6 fruit fly cellular contexts compared by ENCODE assay signal in the genomic region with DNA sequence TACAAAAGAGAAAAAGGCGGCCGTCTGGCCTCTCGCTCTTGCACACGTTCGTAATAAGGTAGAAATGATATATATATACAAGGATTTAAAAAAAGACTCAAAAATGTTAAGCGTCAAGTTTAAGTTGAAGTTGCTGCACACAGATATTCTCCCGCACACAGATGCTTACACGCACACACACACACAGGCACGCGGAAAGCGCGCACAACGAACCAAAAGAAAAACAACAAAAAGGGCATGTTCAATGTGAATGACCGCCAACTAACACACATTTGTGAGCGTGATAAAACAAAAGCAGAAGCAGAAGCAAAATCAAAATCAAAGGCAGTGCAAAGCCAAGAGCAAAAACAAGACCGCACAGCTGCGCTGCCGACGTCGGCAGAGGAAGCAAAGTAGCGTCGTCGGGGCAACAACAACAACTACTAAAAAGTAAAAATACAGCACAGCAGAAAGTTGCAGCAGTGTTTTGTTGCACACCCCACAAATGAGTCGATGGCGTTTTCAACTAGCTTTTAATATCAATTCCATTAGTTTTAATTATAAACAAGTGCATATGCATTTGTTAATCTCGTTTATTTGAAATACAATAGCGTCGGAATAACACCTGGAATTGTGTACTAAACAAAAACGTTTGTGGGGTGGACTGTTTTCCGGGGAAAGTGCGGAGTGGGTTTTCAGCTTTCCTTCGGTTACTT.
TF ChIP-seq lines count a peak whose summit lies in the region.

No protein-coding gene starts in this region.

- peak; percentile 71 for TF ChIP-seq CTCF in whole organism, embryonic (GFP tag; optimal IDR thresholded peaks at IDR 0.05; lab: Kevin White, UChicago)

TF ChIP-seq in whole organism, 6 proteins besides CTCF, POLR2A, EP300 and RAD21:
- TF ChIP-seq pan (optimal IDR thresholded peaks at IDR 0.05; lab: Kevin White, UChicago) (no peak), EcR (GFP tag; optimal IDR thresholded peaks at IDR 0.05; lab: Kevin White, UChicago) (peak; percentile 73 to 93)
TF ChIP-seq in whole organism: peak in this region for 1.

TF ChIP-seq in whole organism, adult, 20 proteins besides CTCF, POLR2A, EP300 and RAD21 (continues in another document):
- TF ChIP-seq pad (GFP tag; optimal IDR thresholded peaks at IDR 0.05; lab: Kevin White, UChicago) (peak; percentile 83), Clk (GFP tag; optimal IDR thresholded peaks at IDR 0.05; lab: Kevin White, UChicago) (peak; percentile 45), bab1 (GFP tag; optimal IDR thresholded peaks at IDR 0.05; lab: Kevin White, UChicago) (peak; percentile 95), CG14711 (tag; optimal IDR thresholded peaks at IDR 0.05; lab: Kevin White, UChicago) (peak; percentile 91), CG1620 (GFP tag; optimal IDR thresholded peaks at IDR 0.05; lab: Kevin White, UChicago) (peak; percentile 74), CG7101 (tag; optimal IDR thresholded peaks at IDR 0.05; lab: Kevin White, UChicago) (peak; percentile 92), Crg-1 (GFP tag; optimal IDR thresholded peaks at IDR 0.05; lab: Kevin White, UChicago) (peak; percentile 76), tj (GFP tag; optimal IDR thresholded peaks at IDR 0.05; lab: Kevin White, UChicago) (peak; percentile 85), CG12768 (GFP tag; optimal IDR thresholded peaks at IDR 0.05; lab: Kevin White, UChicago) (peak; percentile 83), cnc (optimal IDR thresholded peaks at IDR 0.05; lab: Kevin White, UChicago) (no peak), kay (GFP tag; lab: Kevin White, UChicago; ENCODE audit: borderline replicate concordance) (no peak), Hr96 (GFP tag; optimal IDR thresholded peaks at IDR 0.05; lab: Kevin White, UChicago) (peak; percentile 53), CG33017 (tag; optimal IDR thresholded peaks at IDR 0.05; lab: Kevin White, UChicago) (peak; percentile 88), toe (GFP tag; optimal IDR thresholded peaks at IDR 0.05; lab: Kevin White, UChicago) (no peak), Mnt (GFP tag; optimal IDR thresholded peaks at IDR 0.05; lab: Kevin White, UChicago) (peak; percentile 35), CG7045 (GFP tag; optimal IDR thresholded peaks at IDR 0.05; lab: Kevin White, UChicago) (peak; percentile 67)

TF ChIP-seq in whole organism, embryonic, 481 proteins besides CTCF, POLR2A, EP300 and RAD21 (continues in another document):
- TF ChIP-seq Chrac-16 (GFP tag; optimal IDR thresholded peaks at IDR 0.05; lab: Kevin White, UChicago), result peak; percentile 96
- peak; percentile 97 to 99 for TF ChIP-seq bsh (GFP tag; optimal IDR thresholded peaks at IDR 0.05; lab: Kevin White, UChicago)
- peak; percentile 81; the same call in 1 of the 2 replicates for TF ChIP-seq ro (GFP tag; IDR thresholded peaks at IDR 0.05; lab: Robert Waterston, UW)
- TF ChIP-seq Bgb (GFP tag; IDR thresholded peaks at IDR 0.05; lab: Robert Waterston, UW; ENCODE audit: partially characterized antibody), result no peak
- TF ChIP-seq rib (GFP tag; IDR thresholded peaks at IDR 0.05; lab: Robert Waterston, UW), result peak; percentile 73
- peak; percentile 96 for TF ChIP-seq salm (tag; optimal IDR thresholded peaks at IDR 0.05; lab: Kevin White, UChicago)
- TF ChIP-seq ranshi (GFP tag; IDR thresholded peaks at IDR 0.05; lab: Robert Waterston, UW), result peak; percentile 95
- peak; percentile 21; the same call in 1 of the 2 replicates for TF ChIP-seq Dip2 (GFP tag; IDR thresholded peaks at IDR 0.05; lab: Robert Waterston, UW)
- peak; percentile 90 for TF ChIP-seq Dad (GFP tag; optimal IDR thresholded peaks at IDR 0.05; lab: Kevin White, UChicago)
- no peak for TF ChIP-seq hbn (GFP tag; IDR thresholded peaks at IDR 0.05; lab: Robert Waterston, UW; ENCODE audit: partially characterized antibody)
- TF ChIP-seq chm (GFP tag; IDR thresholded peaks at IDR 0.05; lab: Robert Waterston, UW), result peak; percentile 95
- peak; percentile 92 for TF ChIP-seq sob (GFP tag; IDR thresholded peaks at IDR 0.05; lab: Robert Waterston, UW)
- peak; percentile 65 for TF ChIP-seq CG15514 (GFP tag; optimal IDR thresholded peaks at IDR 0.05; lab: Kevin White, UChicago)
- peak; percentile 64 for TF ChIP-seq Elba2 (GFP tag; optimal IDR thresholded peaks at IDR 0.05; lab: Kevin White, UChicago)
- TF ChIP-seq crp (GFP tag; optimal IDR thresholded peaks at IDR 0.05; lab: Kevin White, UChicago), result peak; percentile 12 to 72

TF ChIP-seq in whole organism, prepupa, 60 proteins besides CTCF, POLR2A, EP300 and RAD21 (continues in another document):
- peak; percentile 98 for TF ChIP-seq Sox102F (GFP tag; optimal IDR thresholded peaks at IDR 0.05; lab: Kevin White, UChicago)
- TF ChIP-seq Met (GFP tag; optimal IDR thresholded peaks at IDR 0.05; lab: Kevin White, UChicago), result peak; percentile 99
- peak; percentile 99 for TF ChIP-seq lz (GFP tag; optimal IDR thresholded peaks at IDR 0.05; lab: Kevin White, UChicago)
- peak; percentile 99 for TF ChIP-seq pdm3 (GFP tag; optimal IDR thresholded peaks at IDR 0.05; lab: Kevin White, UChicago)
- peak; percentile 97 for TF ChIP-seq dac (GFP tag; optimal IDR thresholded peaks at IDR 0.05; lab: Kevin White, UChicago)
- peak; percentile 96 for TF ChIP-seq spab (GFP tag; optimal IDR thresholded peaks at IDR 0.05; lab: Kevin White, UChicago)
- peak; percentile 97 for TF ChIP-seq CG6808 (GFP tag; optimal IDR thresholded peaks at IDR 0.05; lab: Kevin White, UChicago)
- peak; percentile 98 for TF ChIP-seq acj6 (GFP tag; optimal IDR thresholded peaks at IDR 0.05; lab: Kevin White, UChicago)
- peak; percentile 97 for TF ChIP-seq Gug (GFP tag; IDR thresholded peaks at IDR 0.05; lab: Robert Waterston, UW)
- peak; percentile 97 for TF ChIP-seq CG8319 (GFP tag; optimal IDR thresholded peaks at IDR 0.05; lab: Kevin White, UChicago)
- peak; percentile 98 for TF ChIP-seq cyc (GFP tag; optimal IDR thresholded peaks at IDR 0.05; lab: Kevin White, UChicago)
- no peak for TF ChIP-seq vri (GFP tag; optimal IDR thresholded peaks at IDR 0.05; lab: Kevin White, UChicago)
- TF ChIP-seq Sox15 (GFP tag; optimal IDR thresholded peaks at IDR 0.05; lab: Kevin White, UChicago), result peak; percentile 96
- peak; percentile 98 for TF ChIP-seq Hr39 (GFP tag; optimal IDR thresholded peaks at IDR 0.05; lab: Kevin White, UChicago)
- peak; percentile 97 for TF ChIP-seq fd59A (GFP tag; optimal IDR thresholded peaks at IDR 0.05; lab: Kevin White, UChicago)
- TF ChIP-seq topi (GFP tag; optimal IDR thresholded peaks at IDR 0.05; lab: Kevin White, UChicago), result peak; percentile 99
- peak; percentile 98 for TF ChIP-seq achi (GFP tag; optimal IDR thresholded peaks at IDR 0.05; lab: Kevin White, UChicago)

TF ChIP-seq in whole organism, pupa, 21 proteins besides CTCF, POLR2A, EP300 and RAD21 (continues in another document):
- TF ChIP-seq EcR (GFP tag; optimal IDR thresholded peaks at IDR 0.05; lab: Kevin White, UChicago) (peak; percentile 96), Pif1B (GFP tag; optimal IDR thresholded peaks at IDR 0.05; lab: Kevin White, UChicago) (peak; percentile 98), CG8301 (tag; optimal IDR thresholded peaks at IDR 0.05; lab: Kevin White, UChicago) (peak; percentile 98), gl (tag; optimal IDR thresholded peaks at IDR 0.05; lab: Kevin White, UChicago) (peak; percentile 92), CG12605 (GFP tag; IDR thresholded peaks at IDR 0.05; lab: Robert Waterston, UW) (peak; percentile 97), CG34367 (tag; optimal IDR thresholded peaks at IDR 0.05; lab: Kevin White, UChicago) (peak; percentile 97), Ets98B (GFP tag; IDR thresholded peaks at IDR 0.05; lab: Robert Waterston, UW) (peak; percentile 98), CG4496 (GFP tag; IDR thresholded peaks at IDR 0.05; lab: Robert Waterston, UW) (peak; percentile 99), CG10348 (GFP tag; IDR thresholded peaks at IDR 0.05; lab: Robert Waterston, UW) (peak; percentile 65), CG32121 (GFP tag; IDR thresholded peaks at IDR 0.05; lab: Robert Waterston, UW) (peak; percentile 98), CG9948 (tag; optimal IDR thresholded peaks at IDR 0.05; lab: Kevin White, UChicago) (peak; percentile 98), rn (GFP tag; IDR thresholded peaks at IDR 0.05; lab: Robert Waterston, UW) (peak; percentile 95), CG17806 (tag; optimal IDR thresholded peaks at IDR 0.05; lab: Kevin White, UChicago) (peak; percentile 97), D1 (tag; optimal IDR thresholded peaks at IDR 0.05; lab: Kevin White, UChicago) (peak; percentile 94), CG8159 (tag; optimal IDR thresholded peaks at IDR 0.05; lab: Kevin White, UChicago) (peak; percentile 96), CG15710 (tag; optimal IDR thresholded peaks at IDR 0.05; lab: Kevin White, UChicago) (peak; percentile 97), CG13204 (GFP tag; optimal IDR thresholded peaks at IDR 0.05; lab: Kevin White, UChicago) (peak; percentile 93), CG14655 (GFP tag; optimal IDR thresholded peaks at IDR 0.05; lab: Kevin White, UChicago) (peak; percentile 99)

TF ChIP-seq in whole organism, wandering third instar larva, 38 proteins besides CTCF, POLR2A, EP300 and RAD21 (continues in another document):
- TF ChIP-seq pan (optimal IDR thresholded peaks at IDR 0.05; lab: Kevin White, UChicago), result no peak
- TF ChIP-seq usp (GFP tag; optimal IDR thresholded peaks at IDR 0.05; lab: Kevin White, UChicago), result no peak
- TF ChIP-seq CG32264 (GFP tag; optimal IDR thresholded peaks at IDR 0.05; lab: Kevin White, UChicago), result peak; percentile 94
- TF ChIP-seq rgr (GFP tag; optimal IDR thresholded peaks at IDR 0.05; lab: Kevin White, UChicago), result peak; percentile 98
- peak; percentile 97 for TF ChIP-seq woc (GFP tag; optimal IDR thresholded peaks at IDR 0.05; lab: Kevin White, UChicago)
- TF ChIP-seq OdsH (GFP tag; optimal IDR thresholded peaks at IDR 0.05; lab: Kevin White, UChicago), result peak; percentile 97
- TF ChIP-seq Dif (GFP tag; optimal IDR thresholded peaks at IDR 0.05; lab: Kevin White, UChicago; ENCODE audit: partially characterized antibody), result no peak
- peak; percentile 94 for TF ChIP-seq psq (GFP tag; optimal IDR thresholded peaks at IDR 0.05; lab: Kevin White, UChicago)
- TF ChIP-seq HLH106 (tag; optimal IDR thresholded peaks at IDR 0.05; lab: Kevin White, UChicago), result peak; percentile 98
- peak; percentile 90 for TF ChIP-seq dsf (GFP tag; optimal IDR thresholded peaks at IDR 0.05; lab: Kevin White, UChicago; ENCODE audit: borderline replicate concordance)
- peak; percentile 98 for TF ChIP-seq Sp1 (GFP tag; optimal IDR thresholded peaks at IDR 0.05; lab: Kevin White, UChicago)
- TF ChIP-seq Hr83 (GFP tag; optimal IDR thresholded peaks at IDR 0.05; lab: Kevin White, UChicago; ENCODE audit: poor library complexity, severe bottlenecking), result peak; percentile 78
- TF ChIP-seq Rel (GFP tag; optimal IDR thresholded peaks at IDR 0.05; lab: Kevin White, UChicago), result peak; percentile 88
- TF ChIP-seq Rel (tag; optimal IDR thresholded peaks at IDR 0.05; lab: Kevin White, UChicago), result peak; percentile 89
- no peak for TF ChIP-seq lola (GFP tag; optimal IDR thresholded peaks at IDR 0.05; lab: Kevin White, UChicago)
- TF ChIP-seq CG9705 (GFP tag; optimal IDR thresholded peaks at IDR 0.05; lab: Kevin White, UChicago), result peak; percentile 95
- TF ChIP-seq Jra (GFP tag; optimal IDR thresholded peaks at IDR 0.05; lab: Kevin White, UChicago), result peak; percentile 93
- peak; percentile 98 for TF ChIP-seq fru (GFP tag; optimal IDR thresholded peaks at IDR 0.05; lab: Kevin White, UChicago)
- TF ChIP-seq Hnf4 (GFP tag; optimal IDR thresholded peaks at IDR 0.05; lab: Kevin White, UChicago), result peak; percentile 96
- no peak for TF ChIP-seq N (GFP tag; optimal IDR thresholded peaks at IDR 0.05; lab: Kevin White, UChicago)
